Fruit fly (Drosophila melanogaster): Measurements from ENCODE around the gene HP4.

The HP4 gene

DNA sequence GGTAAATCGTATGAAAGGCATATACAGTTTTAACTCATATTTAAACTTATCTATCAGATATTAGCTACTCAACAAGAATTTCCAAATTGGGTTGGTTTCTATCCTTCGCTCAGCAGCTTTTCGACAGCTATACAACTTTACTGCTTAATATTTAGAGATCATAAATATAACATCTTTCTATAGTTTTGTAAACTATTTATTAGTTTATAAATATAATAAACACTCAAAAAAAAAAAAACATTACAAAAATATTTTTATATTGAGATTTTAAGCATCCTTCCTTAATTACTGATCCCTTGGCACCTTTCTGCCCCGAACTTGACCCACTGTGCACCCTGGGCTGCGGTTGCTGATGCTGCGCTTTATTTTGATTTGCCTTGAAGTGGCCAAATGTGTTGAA is 23.0 kb downstream of the HP4 start (continued):
- no peak for TF ChIP-seq CG18476 (GFP tag; optimal IDR thresholded peaks at IDR 0.05)
- no peak for TF ChIP-seq CG13624 (GFP tag; optimal IDR thresholded peaks at IDR 0.05)
- no peak for TF ChIP-seq CG2120 (GFP tag; optimal IDR thresholded peaks at IDR 0.05)
- peak; percentile 26 for TF ChIP-seq CG10209 (GFP tag; optimal IDR thresholded peaks at IDR 0.05)
- TF ChIP-seq C15 (GFP tag; IDR thresholded peaks at IDR 0.05), result no peak
- no peak for TF ChIP-seq CG13287 (GFP tag; IDR thresholded peaks at IDR 0.05; ENCODE audit: partially characterized antibody)
- TF ChIP-seq Atf6 (GFP tag; IDR thresholded peaks at IDR 0.05), result no peak
- no peak for TF ChIP-seq CG9215 (GFP tag; IDR thresholded peaks at IDR 0.05)
- no peak for TF ChIP-seq H2.0 (GFP tag; IDR thresholded peaks at IDR 0.05)
- no peak for TF ChIP-seq Dp (GFP tag; optimal IDR thresholded peaks at IDR 0.05)
- no peak for TF ChIP-seq schlank (tag; optimal IDR thresholded peaks at IDR 0.05)
- no peak for TF ChIP-seq unpg (GFP tag; optimal IDR thresholded peaks at IDR 0.05)
- no peak for TF ChIP-seq ham (GFP tag; IDR thresholded peaks at IDR 0.05)
- no peak for TF ChIP-seq sug (tag; optimal IDR thresholded peaks at IDR 0.05)
- no peak for TF ChIP-seq GATAe (GFP tag; conservative IDR thresholded peaks at IDR 0.05)
- no peak for TF ChIP-seq TFAM (GFP tag; optimal IDR thresholded peaks at IDR 0.05)
- TF ChIP-seq Lhr (GFP tag; optimal IDR thresholded peaks at IDR 0.05), result no peak
- TF ChIP-seq CG7839 (tag; optimal IDR thresholded peaks at IDR 0.05), result peak; percentile 41
- no peak for TF ChIP-seq jing (GFP tag; optimal IDR thresholded peaks at IDR 0.05)
- TF ChIP-seq E2f1 (GFP tag; IDR thresholded peaks at IDR 0.05), result no peak
- no peak for TF ChIP-seq crc (GFP tag; optimal IDR thresholded peaks at IDR 0.05)
- TF ChIP-seq cas (GFP tag; IDR thresholded peaks at IDR 0.05), result no peak
- no peak for TF ChIP-seq CG5245 (GFP tag; optimal IDR thresholded peaks at IDR 0.05)
- no peak for TF ChIP-seq exex (tag; optimal IDR thresholded peaks at IDR 0.05)
- no peak for TF ChIP-seq Hr51 (GFP tag; optimal IDR thresholded peaks at IDR 0.05)
- no peak for TF ChIP-seq ewg (GFP tag; optimal IDR thresholded peaks at IDR 0.05)
- no peak for TF ChIP-seq Sry-δ (GFP tag; optimal IDR thresholded peaks at IDR 0.05)
- no peak for TF ChIP-seq CG13424 (tag; optimal IDR thresholded peaks at IDR 0.05)
- TF ChIP-seq CTCF (GFP tag; optimal IDR thresholded peaks at IDR 0.05), result no peak
- no peak for TF ChIP-seq Meics (GFP tag; optimal IDR thresholded peaks at IDR 0.05)
- TF ChIP-seq ranshi (GFP tag; IDR thresholded peaks at IDR 0.05), result no peak
- no peak for TF ChIP-seq cwo (GFP tag; optimal IDR thresholded peaks at IDR 0.05)
- no peak for TF ChIP-seq CG5180 (GFP tag; optimal IDR thresholded peaks at IDR 0.05)
- TF ChIP-seq CG12071 (GFP tag; optimal IDR thresholded peaks at IDR 0.05), result no peak
- no peak for TF ChIP-seq sqz (GFP tag; optimal IDR thresholded peaks at IDR 0.05)
- no peak for TF ChIP-seq CG10654 (GFP tag; optimal IDR thresholded peaks at IDR 0.05)
- no peak for TF ChIP-seq Aef1 (GFP tag; IDR thresholded peaks at IDR 0.05)
- TF ChIP-seq CG12219 (GFP tag; optimal IDR thresholded peaks at IDR 0.05), result no peak
- no peak for TF ChIP-seq mld (GFP tag; IDR thresholded peaks at IDR 0.05; ENCODE audit: partially characterized antibody)
- no peak for TF ChIP-seq Dfd (GFP tag; optimal IDR thresholded peaks at IDR 0.05)
- TF ChIP-seq Hmx (GFP tag; optimal IDR thresholded peaks at IDR 0.05), result no peak
- TF ChIP-seq insv (GFP tag; optimal IDR thresholded peaks at IDR 0.05), result no peak
- no peak for TF ChIP-seq CG11398 (GFP tag; optimal IDR thresholded peaks at IDR 0.05)
- no peak for TF ChIP-seq CG18764 (GFP tag; optimal IDR thresholded peaks at IDR 0.05)
- no peak for TF ChIP-seq Vsx1 (GFP tag; optimal IDR thresholded peaks at IDR 0.05)
- TF ChIP-seq Scr (GFP tag; IDR thresholded peaks at IDR 0.05; ENCODE audit: partially characterized antibody), result no peak
- peak; percentile 47 for TF ChIP-seq D19A (tag; optimal IDR thresholded peaks at IDR 0.05)
- no peak for TF ChIP-seq luna (GFP tag; optimal IDR thresholded peaks at IDR 0.05)
- TF ChIP-seq so (GFP tag; IDR thresholded peaks at IDR 0.05), result no peak
- TF ChIP-seq CG2889 (GFP tag; IDR thresholded peaks at IDR 0.05), result no peak
- no peak for TF ChIP-seq lab (GFP tag; optimal IDR thresholded peaks at IDR 0.05)
- TF ChIP-seq chm (GFP tag; IDR thresholded peaks at IDR 0.05), result no peak

Measured in whole organism, embryonic.